Fruit fly (Drosophila melanogaster) whole organism, adult: ENCODE data around the gene CG4914.

Experiments used
- CG1620 ChIP-seq: fragments of 200-800 bp; sonication (Bioruptor generic); optimal IDR thresholded peaks from 2 replicates; lab custom pipeline; 2016; ENCODE audit warnings: missing biosample characterization, missing genetic modification characterization
- CG7101 ChIP-seq: fragments of 200-800 bp; sonication (Bioruptor generic); optimal IDR thresholded peaks from 2 replicates; lab custom pipeline; 2018; ENCODE audit warnings: missing biosample characterization, mild to moderate bottlenecking, missing genetic modification characterization, moderate library complexity
- bab1 ChIP-seq: fragments of 200-800 bp; sonication (Bioruptor generic); optimal IDR thresholded peaks from 3 replicates; lab custom pipeline; 2019; ENCODE audit warnings: missing biosample characterization, mild to moderate bottlenecking, missing genetic modification characterization, moderate library complexity
- pad ChIP-seq: fragments of 200-800 bp; sonication (Bioruptor generic); optimal IDR thresholded peaks from 3 replicates; lab custom pipeline; 2017; ENCODE audit warnings: missing biosample characterization, missing genetic modification characterization, mild to moderate bottlenecking, moderate library complexity, missing genetic modification reagents

DNA sequence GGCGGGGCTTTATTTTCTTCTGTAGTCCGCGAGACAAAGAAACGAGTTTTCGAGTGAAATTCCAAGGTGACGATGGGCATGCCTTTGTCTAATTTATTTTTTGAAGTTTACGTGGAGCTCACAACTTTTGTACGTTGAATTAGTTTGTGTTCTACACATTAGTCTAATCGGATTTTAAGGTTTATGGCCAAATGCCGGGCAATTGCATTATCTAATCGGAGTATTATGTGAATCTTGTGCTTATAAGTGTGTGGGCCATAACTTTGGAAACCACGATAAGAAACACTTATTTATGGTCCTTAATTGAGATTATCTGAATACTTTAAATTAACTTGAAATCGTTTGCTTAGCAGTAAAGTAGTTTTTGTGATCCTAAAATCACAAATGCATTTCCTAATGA, 34.9 kb upstream of the CG4914 start:
- no peak for TF ChIP-seq CG1620
- TF ChIP-seq pad (GFP tag; lab: Kevin White, UChicago): no peak
- no peak for TF ChIP-seq bab1 (GFP tag; lab: Kevin White, UChicago)
- TF ChIP-seq CG7101 (tag; lab: Kevin White, UChicago): no peak
